Fruit fly (Drosophila melanogaster): ENCODE results near the gene CG11322.

Gene CG11322

dm6 chr2L:6787029-6787972 lies 27.9 kb upstream of the CG11322 start:
- no peak for TF ChIP-seq pfk (GFP tag; optimal IDR thresholded peaks at IDR 0.05)
- peak; percentile 90 to 97 for TF ChIP-seq Pdp1 (GFP tag; optimal IDR thresholded peaks at IDR 0.05)
- peak; percentile 97 for TF ChIP-seq CG10543 (GFP tag; optimal IDR thresholded peaks at IDR 0.05)
- peak; percentile 50 for TF ChIP-seq Gsc (GFP tag; IDR thresholded peaks at IDR 0.05)
- peak; percentile 72 for TF ChIP-seq CG2116 (GFP tag; optimal IDR thresholded peaks at IDR 0.05)
- TF ChIP-seq H15 (GFP tag; IDR thresholded peaks at IDR 0.05): peak; percentile 75
- peak; percentile 64; the same call in 2 of the 3 replicates for TF ChIP-seq knrl (GFP tag; IDR thresholded peaks at IDR 0.05; ENCODE audit: partially characterized antibody)
- 0 out of 3 replicates have a peak, but pooled peaks have one; percentile 42 for TF ChIP-seq CG7963 (GFP tag; IDR thresholded peaks at IDR 0.05; ENCODE audit: partially characterized antibody)
- TF ChIP-seq CG11696 (GFP tag; IDR thresholded peaks at IDR 0.05): peak; percentile 96
- TF ChIP-seq CG10274 (GFP tag; optimal IDR thresholded peaks at IDR 0.05): peak; percentile 90
- peak; percentile 74 for TF ChIP-seq CG14050 (GFP tag; IDR thresholded peaks at IDR 0.05)
- TF ChIP-seq HmgD (GFP tag; optimal IDR thresholded peaks at IDR 0.05): peak; percentile 91
- peak; percentile 87 for TF ChIP-seq CG8281 (tag; optimal IDR thresholded peaks at IDR 0.05)
- TF ChIP-seq Hand (GFP tag; optimal IDR thresholded peaks at IDR 0.05): peak; percentile 92
- no peak; the same call in 1 of the 2 replicates for TF ChIP-seq aop (GFP tag; IDR thresholded peaks at IDR 0.05)
- TF ChIP-seq Lpt (GFP tag; optimal IDR thresholded peaks at IDR 0.05): no peak
- TF ChIP-seq Trl (optimal IDR thresholded peaks at IDR 0.05): peak; percentile 90 to 99
- TF ChIP-seq Trl (GFP tag; optimal IDR thresholded peaks at IDR 0.05): peak; percentile 96
- TF ChIP-seq E2f2 (GFP tag; IDR thresholded peaks at IDR 0.05): peak; percentile 63
- TF ChIP-seq CG6175 (GFP tag; IDR thresholded peaks at IDR 0.05): peak; percentile 46
- TF ChIP-seq gce (GFP tag; IDR thresholded peaks at IDR 0.05): peak; percentile 59
- TF ChIP-seq Taf1 (GFP tag; IDR thresholded peaks at IDR 0.05): peak; percentile 66; the same call in 1 of the 2 replicates
- TF ChIP-seq CG17186 (GFP tag; optimal IDR thresholded peaks at IDR 0.05): peak; percentile 71
- peak; percentile 11 to 70 for TF ChIP-seq tll (GFP tag; optimal IDR thresholded peaks at IDR 0.05)
- TF ChIP-seq sens (GFP tag): peak; percentile 100
- peak; percentile 61 for TF ChIP-seq CG16779 (GFP tag; IDR thresholded peaks at IDR 0.05)
- TF ChIP-seq bsh (GFP tag; optimal IDR thresholded peaks at IDR 0.05): peak; percentile 91 to 92
- TF ChIP-seq CG3281 (GFP tag; optimal IDR thresholded peaks at IDR 0.05): peak; percentile 97
- TF ChIP-seq CG7839 (tag; optimal IDR thresholded peaks at IDR 0.05): peak; percentile 98
- peak; percentile 88 for TF ChIP-seq unpg (GFP tag; optimal IDR thresholded peaks at IDR 0.05)
- peak; percentile 98 for TF ChIP-seq CHES-1-like (GFP tag; optimal IDR thresholded peaks at IDR 0.05)
- TF ChIP-seq CG10147 (GFP tag; optimal IDR thresholded peaks at IDR 0.05): peak; percentile 96
- TF ChIP-seq CG6813 (GFP tag; optimal IDR thresholded peaks at IDR 0.05): peak; percentile 83
- peak; percentile 17; the same call in 1 of the 2 replicates for TF ChIP-seq sna (GFP tag; IDR thresholded peaks at IDR 0.05; ENCODE audit: partially characterized antibody)
- peak; percentile 86 for TF ChIP-seq CG32532 (GFP tag; IDR thresholded peaks at IDR 0.05)
- TF ChIP-seq gfzf (GFP tag; optimal IDR thresholded peaks at IDR 0.05): peak; percentile 25
- TF ChIP-seq Chrac-16 (GFP tag; optimal IDR thresholded peaks at IDR 0.05): peak; percentile 94
- TF ChIP-seq lbe (GFP tag; optimal IDR thresholded peaks at IDR 0.05): peak; percentile 82
- TF ChIP-seq crc (GFP tag; optimal IDR thresholded peaks at IDR 0.05): peak; percentile 93
- peak; percentile 93 for TF ChIP-seq Hmx (GFP tag; optimal IDR thresholded peaks at IDR 0.05)
- TF ChIP-seq row (GFP tag; IDR thresholded peaks at IDR 0.05): peak; percentile 92
- peak; percentile 89 for TF ChIP-seq NC2β (GFP tag; optimal IDR thresholded peaks at IDR 0.05)
- TF ChIP-seq NFAT (GFP tag; IDR thresholded peaks at IDR 0.05): peak; percentile 81
- TF ChIP-seq ERR (GFP tag; optimal IDR thresholded peaks at IDR 0.05): peak; percentile 86
- peak; percentile 97 for TF ChIP-seq CG9437 (GFP tag; optimal IDR thresholded peaks at IDR 0.05)
- peak; percentile 95 for TF ChIP-seq CG10654 (GFP tag; optimal IDR thresholded peaks at IDR 0.05)
- TF ChIP-seq CG8944 (GFP tag; optimal IDR thresholded peaks at IDR 0.05): peak; percentile 96
- TF ChIP-seq CG9932 (GFP tag; IDR thresholded peaks at IDR 0.05): peak; percentile 84

All from whole organism, embryonic.